Worm (Caenorhabditis elegans) whole organism, midembryonic: ENCODE measurements around the gene lgc-36.

Experiments
- flt-1 ChIP-seq: fragments of 200-800 bp; sonication (Bioruptor generic); IDR thresholded peaks from 2 replicates; pipeline ENCODE4 v1.3.6; 2022; ENCODE audit warnings: missing genetic modification characterization, missing compliant biosample characterization
- klf-2 ChIP-seq: fragments of 200-800 bp; sonication (Bioruptor generic); conservative IDR thresholded peaks from 2 replicates; pipeline ENCODE4 v1.3.6; 2022; ENCODE audit warnings: missing genetic modification reagents, missing genetic modification characterization, missing compliant biosample characterization
- med-1 ChIP-seq: sonication (generic microtip); optimal IDR thresholded peaks from 2 replicates; lab custom pipeline; 2017; ENCODE audit warnings: missing genetic modification characterization, mild to moderate bottlenecking, missing compliant biosample characterization, antibody characterized with exemption, missing genetic modification reagents; ENCODE audit not compliant: insufficient read depth

- TF ChIP-seq klf-2 (GFP tag; lab: Robert Waterston, UW) = no peak
- TF ChIP-seq flt-1 = no peak
- no peak for TF ChIP-seq med-1
These were observed 23.5 kb upstream of the lgc-36 start, which contains the start of gene gly-20 for ce11 chrV:11282272-11282671.
